Fruit fly (Drosophila melanogaster): ENCODE measurements around the gene Syx17.

The Syx17 gene

dm6 chr3L:4363887-4364794 is 39.1 kb upstream of the Syx17 start, which contains the start of the genes Cip4 and mRpS6 (continued):
- TF ChIP-seq CG9705 (GFP tag; optimal IDR thresholded peaks at IDR 0.05) (no peak), Vsx2 (GFP tag; optimal IDR thresholded peaks at IDR 0.05; ENCODE audit: partially characterized antibody) (no peak), usp (GFP tag; optimal IDR thresholded peaks at IDR 0.05) (no peak), Jra (GFP tag; optimal IDR thresholded peaks at IDR 0.05) (no peak), tai (GFP tag; optimal IDR thresholded peaks at IDR 0.05) (peak; percentile 72), sv (GFP tag; optimal IDR thresholded peaks at IDR 0.05) (peak; percentile 70), pan (optimal IDR thresholded peaks at IDR 0.05) (no peak)

dm6 chr3L:4365197-4365596 is 38.1 kb upstream of the Syx17 start, which contains the start of gene CG33514:
CG33514 (plus strand) TSS chr3L:4365434.
- TF ChIP-seq CrebA (GFP tag; optimal IDR thresholded peaks at IDR 0.05; ENCODE audit: borderline replicate concordance) (peak; percentile 51), CG32264 (GFP tag; optimal IDR thresholded peaks at IDR 0.05) (no peak)

dm6 chr3L:4367339-4367738 is 35.9 kb upstream of the Syx17 start, which contains the start of gene CG11342:
CG11342 (minus strand) TSS chr3L:4367458.
- TF ChIP-seq pan (optimal IDR thresholded peaks at IDR 0.05): no peak
- peak in 1 of 2 experiments; percentile 43 for TF ChIP-seq foxo (GFP tag; optimal IDR thresholded peaks at IDR 0.05)
- no peak for TF ChIP-seq HLH106 (tag; optimal IDR thresholded peaks at IDR 0.05)
- TF ChIP-seq Hr83 (GFP tag; optimal IDR thresholded peaks at IDR 0.05; ENCODE audit: poor library complexity, severe bottlenecking): peak; percentile 84
- TF ChIP-seq OdsH (GFP tag; optimal IDR thresholded peaks at IDR 0.05): peak; percentile 11
- TF ChIP-seq fru (GFP tag; optimal IDR thresholded peaks at IDR 0.05): peak; percentile 54
- no peak for TF ChIP-seq usp (GFP tag; optimal IDR thresholded peaks at IDR 0.05)
- no peak for TF ChIP-seq dmrt93B (GFP tag; optimal IDR thresholded peaks at IDR 0.05)
- peak; percentile 8 for TF ChIP-seq Jra (GFP tag; optimal IDR thresholded peaks at IDR 0.05)
- peak; percentile 76 for TF ChIP-seq Hnf4 (GFP tag; optimal IDR thresholded peaks at IDR 0.05)
- TF ChIP-seq br (GFP tag; optimal IDR thresholded peaks at IDR 0.05): peak; percentile 21
- TF ChIP-seq dsf (GFP tag; optimal IDR thresholded peaks at IDR 0.05; ENCODE audit: borderline replicate concordance): no peak
- TF ChIP-seq tai (GFP tag; optimal IDR thresholded peaks at IDR 0.05): peak; percentile 77
- peak; percentile 2 for TF ChIP-seq woc (GFP tag; optimal IDR thresholded peaks at IDR 0.05)
- peak; percentile 57 for TF ChIP-seq rgr (GFP tag; optimal IDR thresholded peaks at IDR 0.05)

- TF ChIP-seq CrebA (GFP tag; optimal IDR thresholded peaks at IDR 0.05; ENCODE audit: borderline replicate concordance): no peak
- TF ChIP-seq dsf (GFP tag; optimal IDR thresholded peaks at IDR 0.05; ENCODE audit: borderline replicate concordance): no peak
- no peak for TF ChIP-seq dmrt93B (GFP tag; optimal IDR thresholded peaks at IDR 0.05)
- TF ChIP-seq CG9705 (GFP tag; optimal IDR thresholded peaks at IDR 0.05): no peak
- TF ChIP-seq Hnf4 (GFP tag; optimal IDR thresholded peaks at IDR 0.05): no peak
Measured at dm6 chr3L:4371978-4372377, 31.3 kb upstream of the Syx17 start.

- no peak for TF ChIP-seq jim (GFP tag; optimal IDR thresholded peaks at IDR 0.05)
- no peak for TF ChIP-seq h (GFP tag; optimal IDR thresholded peaks at IDR 0.05)
- TF ChIP-seq Rel (GFP tag; optimal IDR thresholded peaks at IDR 0.05): no peak
- TF ChIP-seq Rel (tag; optimal IDR thresholded peaks at IDR 0.05): no peak
- no peak for TF ChIP-seq Dfd (GFP tag; optimal IDR thresholded peaks at IDR 0.05)
- no peak for TF ChIP-seq Hnf4 (GFP tag; optimal IDR thresholded peaks at IDR 0.05)
- no peak for TF ChIP-seq lola (GFP tag; optimal IDR thresholded peaks at IDR 0.05)
- no peak for TF ChIP-seq Mio (GFP tag; optimal IDR thresholded peaks at IDR 0.05)
- TF ChIP-seq sage (GFP tag; optimal IDR thresholded peaks at IDR 0.05): no peak
- no peak for TF ChIP-seq pan (optimal IDR thresholded peaks at IDR 0.05)
- TF ChIP-seq dmrt93B (GFP tag; optimal IDR thresholded peaks at IDR 0.05): no peak
- TF ChIP-seq woc (GFP tag; optimal IDR thresholded peaks at IDR 0.05): no peak
- no peak for TF ChIP-seq GATAd (GFP tag; optimal IDR thresholded peaks at IDR 0.05)
- no peak for TF ChIP-seq usp (GFP tag; optimal IDR thresholded peaks at IDR 0.05)
- TF ChIP-seq HLH106 (tag; optimal IDR thresholded peaks at IDR 0.05): no peak
- no peak for TF ChIP-seq CG32264 (GFP tag; optimal IDR thresholded peaks at IDR 0.05)
- TF ChIP-seq sv (GFP tag; optimal IDR thresholded peaks at IDR 0.05): no peak
- no peak for TF ChIP-seq dl (GFP tag; optimal IDR thresholded peaks at IDR 0.05; ENCODE audit: insufficient read depth in 1 of 2, partially characterized antibody in 2 of 2)
Measured at dm6 chr3L:4375675-4376366, 27.5 kb upstream of the Syx17 start.
